Worm (Caenorhabditis elegans): ENCODE data around the gene srx-20.

- TF ChIP-seq tbx-37 (GFP tag; conservative IDR thresholded peaks at IDR 0.05) (no peak), hmbx-1 (tag; optimal IDR thresholded peaks at IDR 0.05) (no peak), ama-1 (optimal IDR thresholded peaks at IDR 0.05) (no peak), hnd-1 (tag; optimal IDR thresholded peaks at IDR 0.05) (no peak), flt-1 (GFP tag; IDR thresholded peaks at IDR 0.05) (no peak), B0310.2 (tag; optimal IDR thresholded peaks at IDR 0.05) (no peak), aly-1 (tag; optimal IDR thresholded peaks at IDR 0.05) (no peak)
These were observed 12.5 kb downstream of the srx-20 start for ce11 chrIV:6880415-6880814.
